Worm (Caenorhabditis elegans) whole organism, L2 larva: ENCODE results near the gene C03B1.7.

ENCODE experiments used
- F13H6.1 ChIP-seq: sonication (generic microtip); optimal IDR thresholded peaks from 2 replicates; lab custom pipeline; 2016; ENCODE audit warnings: missing genetic modification characterization, missing compliant biosample characterization
- ama-1 ChIP-seq: fragments of 150-350 bp; optimal IDR thresholded peaks from 2 replicates; lab custom pipeline; 2018; ENCODE audit warnings: inconsistent platforms
- blmp-1 ChIP-seq: sonication (generic microtip); optimal IDR thresholded peaks from 2 replicates; lab custom pipeline; 2017; ENCODE audit warnings: missing genetic modification characterization, mild to moderate bottlenecking, missing compliant biosample characterization, antibody characterized with exemption, moderate library complexity; ENCODE audit not compliant: insufficient read depth
- crh-2 ChIP-seq: sonication (generic microtip); optimal IDR thresholded peaks from 2 replicates; lab custom pipeline; 2017; ENCODE audit warnings: missing biosample characterization, missing genetic modification characterization
- lsy-2 ChIP-seq, 2 experiments: fragments of 150-350 bp in 1 of 2; sonication (generic microtip) in 1 of 2; optimal IDR thresholded peaks; 2 replicates each; lab custom pipeline; 2014 to 2017; ENCODE audit warnings: missing biosample characterization in 2 of 2, missing genetic modification characterization in 2 of 2
- nhr-10 ChIP-seq: sonication (generic microtip); optimal IDR thresholded peaks from 2 replicates; lab custom pipeline; 2017; ENCODE audit warnings: missing biosample characterization, missing genetic modification characterization
- nhr-23 ChIP-seq: fragments of 150-350 bp; optimal IDR thresholded peaks from 2 replicates; lab custom pipeline; 2014; ENCODE audit warnings: missing biosample characterization, missing genetic modification reagents, missing genetic modification characterization
- nhr-77 ChIP-seq: fragments of 150-350 bp; optimal IDR thresholded peaks from 2 replicates; lab custom pipeline; 2014; ENCODE audit warnings: missing biosample characterization, missing genetic modification characterization
- unc-39 ChIP-seq: fragments of 150-350 bp; optimal IDR thresholded peaks from 2 replicates; lab custom pipeline; 2014; ENCODE audit warnings: missing biosample characterization, missing genetic modification characterization
- zag-1 ChIP-seq: fragments of 150-350 bp; optimal IDR thresholded peaks from 2 replicates; lab custom pipeline; 2014; ENCODE audit warnings: missing biosample characterization, missing genetic modification characterization

DNA sequence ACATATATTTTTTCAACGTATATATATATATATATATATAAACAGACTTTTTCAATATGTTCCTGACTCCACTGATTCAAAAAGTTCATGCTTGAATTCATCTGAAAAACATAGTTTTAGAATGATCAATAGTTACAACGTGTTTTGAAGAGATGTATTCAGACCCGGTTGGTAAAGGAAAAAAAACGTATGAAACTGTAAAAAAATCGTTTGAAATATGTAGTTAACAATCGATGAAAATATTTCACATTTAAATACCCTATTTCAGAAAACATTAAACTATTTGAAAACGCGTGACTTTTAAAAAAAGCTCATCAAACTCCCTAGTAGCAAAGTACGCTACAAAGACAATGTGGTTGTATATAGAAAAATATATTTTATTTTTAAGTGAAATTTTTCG, 19.0 kb downstream of the C03B1.7 start, which contains the start of gene C03B1.14:
- no peak for TF ChIP-seq unc-39
- no peak for TF ChIP-seq nhr-10 (tag; lab: Kevin White, UChicago)
- TF ChIP-seq blmp-1 = no peak
- no peak for TF ChIP-seq F13H6.1 (tag; lab: Kevin White, UChicago)
- TF ChIP-seq lsy-2 (tag; optimal IDR thresholded peaks at IDR 0.05; lab: Kevin White, UChicago) = no peak
- TF ChIP-seq crh-2 (tag; lab: Kevin White, UChicago) = no peak
- no peak for TF ChIP-seq nhr-23 (tag; lab: Kevin White, UChicago)
- no peak for TF ChIP-seq zag-1 (tag; lab: Kevin White, UChicago)
- no peak for TF ChIP-seq nhr-77 (tag; lab: Kevin White, UChicago)
- no peak for TF ChIP-seq ama-1
